Fruit fly (Drosophila melanogaster) whole organism, pupa: ENCODE data around the gene for.

Source experiments
- CG10348 ChIP-seq: fragments of 200-800 bp; sonication (Bioruptor generic); IDR thresholded peaks from 2 replicates; pipeline ENCODE4 v1.3.6; 2022; ENCODE audit warnings: missing biosample characterization, missing genetic modification characterization
- CG8159 ChIP-seq: fragments of 200-800 bp; sonication (Bioruptor generic); optimal IDR thresholded peaks from 3 replicates; lab custom pipeline; 2018; ENCODE audit warnings: missing biosample characterization, mild to moderate bottlenecking, missing genetic modification characterization, moderate library complexity
- D1 ChIP-seq: fragments of 200-800 bp; sonication (Bioruptor generic); optimal IDR thresholded peaks from 2 replicates; lab custom pipeline; 2018; ENCODE audit warnings: missing biosample characterization, mild to moderate bottlenecking, missing genetic modification characterization, moderate library complexity
- EcR ChIP-seq: fragments of 200-800 bp; sonication (Bioruptor generic); optimal IDR thresholded peaks from 3 replicates; lab custom pipeline; 2019; ENCODE audit warnings: missing biosample characterization, missing genetic modification characterization, mild to moderate bottlenecking, moderate library complexity, missing genetic modification reagents
- fd96Ca ChIP-seq: fragments of 200-800 bp; sonication (Bioruptor generic); IDR thresholded peaks from 3 replicates; pipeline ENCODE4 v1.3.6; 2022; ENCODE audit warnings: missing biosample characterization, missing genetic modification characterization

DNA sequence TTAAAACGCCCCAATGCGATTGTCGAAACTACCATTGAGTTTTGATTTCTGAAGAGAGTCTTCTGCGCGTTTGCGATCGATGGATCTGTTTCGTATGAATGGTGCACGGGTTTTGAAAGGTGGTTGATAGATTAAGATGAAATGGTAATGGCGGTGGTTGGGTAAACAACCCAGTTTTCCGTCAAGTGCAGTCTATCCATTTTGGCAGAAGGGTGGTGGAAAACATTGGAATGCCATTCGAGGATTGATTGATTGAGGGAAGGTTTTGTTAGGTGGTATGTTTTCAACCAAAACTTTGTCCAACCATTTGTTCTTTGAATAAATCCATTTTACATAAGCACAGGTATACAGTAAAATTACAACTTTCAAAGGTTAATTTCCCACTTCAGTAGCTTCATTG lies 67.9 kb downstream of the for start:
- no peak for TF ChIP-seq D1 (tag; lab: Kevin White, UChicago)
- no peak for TF ChIP-seq EcR (GFP tag; lab: Kevin White, UChicago)
- TF ChIP-seq fd96Ca (GFP tag; lab: Robert Waterston, UW): no peak
- TF ChIP-seq CG8159: no peak
- TF ChIP-seq CG10348 (GFP tag; lab: Robert Waterston, UW): no peak
